Fruit fly (Drosophila melanogaster) whole organism, adult: Measurements from ENCODE around the gene Ho.

Experiments used
- CG11617 ChIP-seq: fragments of 200-800 bp; sonication (Bioruptor generic); optimal IDR thresholded peaks from 2 replicates; lab custom pipeline; 2017; ENCODE audit warnings: mild to moderate bottlenecking, missing biosample characterization, missing genetic modification reagents, missing genetic modification characterization
- CG33017 ChIP-seq: fragments of 200-800 bp; sonication (Bioruptor generic); optimal IDR thresholded peaks from 2 replicates; lab custom pipeline; 2018; ENCODE audit warnings: missing biosample characterization, mild to moderate bottlenecking, missing genetic modification characterization, moderate library complexity
- CG7045 ChIP-seq: fragments of 200-800 bp; sonication (Bioruptor generic); optimal IDR thresholded peaks from 2 replicates; lab custom pipeline; 2017; ENCODE audit warnings: missing biosample characterization, mild to moderate bottlenecking, missing genetic modification characterization
- CG7101 ChIP-seq: fragments of 200-800 bp; sonication (Bioruptor generic); optimal IDR thresholded peaks from 2 replicates; lab custom pipeline; 2018; ENCODE audit warnings: missing biosample characterization, mild to moderate bottlenecking, missing genetic modification characterization, moderate library complexity
- Clk ChIP-seq: fragments of 200-800 bp; sonication (Bioruptor generic); optimal IDR thresholded peaks from 2 replicates; lab custom pipeline; 2017; ENCODE audit warnings: missing biosample characterization, missing genetic modification characterization
- Hr96 ChIP-seq: fragments of 200-800 bp; sonication (Bioruptor generic); optimal IDR thresholded peaks from 2 replicates; lab custom pipeline; 2016; ENCODE audit warnings: missing biosample characterization, missing genetic modification characterization
- Mnt ChIP-seq: fragments of 200-800 bp; sonication (Bioruptor generic); optimal IDR thresholded peaks from 2 replicates; lab custom pipeline; 2016; ENCODE audit warnings: missing biosample characterization, mild to moderate bottlenecking, missing genetic modification characterization
- bab1 ChIP-seq: fragments of 200-800 bp; sonication (Bioruptor generic); optimal IDR thresholded peaks from 3 replicates; lab custom pipeline; 2019; ENCODE audit warnings: missing biosample characterization, mild to moderate bottlenecking, missing genetic modification characterization, moderate library complexity
- cnc ChIP-seq, 2 experiments: fragments of >200 bp; optimal IDR thresholded peaks; 2 replicates each; lab custom pipeline; 2017
- kay ChIP-seq: fragments of 200-800 bp; sonication (Bioruptor generic); peaks from one replicate; lab custom pipeline; 2016; ENCODE audit warnings: missing biosample characterization, missing genetic modification characterization, borderline replicate concordance
- ovo ChIP-seq: fragments of 200-800 bp; sonication (Bioruptor generic); optimal IDR thresholded peaks from 2 replicates; lab custom pipeline; 2016; ENCODE audit warnings: missing biosample characterization, missing genetic modification characterization
- tj ChIP-seq: fragments of 200-800 bp; sonication (Bioruptor generic); optimal IDR thresholded peaks from 3 replicates; lab custom pipeline; 2017; ENCODE audit warnings: missing biosample characterization, mild to moderate bottlenecking, missing genetic modification characterization, moderate library complexity
- toe ChIP-seq: fragments of 200-800 bp; sonication (Bioruptor generic); optimal IDR thresholded peaks from 2 replicates; lab custom pipeline; 2016; ENCODE audit warnings: missing biosample characterization, missing genetic modification characterization

dm6 chr3R:11694311-11695305 lies 15.1 kb downstream of the Ho start, which contains the start of gene Fer3:
- TF ChIP-seq CG7045 (GFP tag; lab: Kevin White, UChicago) (no peak), cnc (optimal IDR thresholded peaks at IDR 0.05; lab: Kevin White, UChicago) (no peak), kay (no peak), toe (GFP tag; lab: Kevin White, UChicago) (no peak), CG7101 (tag; lab: Kevin White, UChicago) (no peak), bab1 (no peak), Mnt (GFP tag; lab: Kevin White, UChicago) (no peak), Clk (no peak), CG11617 (GFP tag; lab: Kevin White, UChicago) (no peak), CG33017 (tag; lab: Kevin White, UChicago) (no peak), ovo (no peak), Hr96 (GFP tag; lab: Kevin White, UChicago) (no peak), tj (no peak)
